Worm (Caenorhabditis elegans) whole organism, L1 larva: Measurements from ENCODE around the gene amt-4.

ENCODE experiments used
- C04F5.9 ChIP-seq: sonication (generic microtip); optimal IDR thresholded peaks from 2 replicates; lab custom pipeline; 2016; ENCODE audit warnings: missing genetic modification characterization, missing compliant biosample characterization
- C16A3.4 ChIP-seq: fragments of 150-350 bp; optimal IDR thresholded peaks from 2 replicates; lab custom pipeline; 2014; ENCODE audit warnings: missing biosample characterization, missing genetic modification characterization
- C34B4.2 ChIP-seq: sonication (generic microtip); optimal IDR thresholded peaks from 2 replicates; lab custom pipeline; 2017; ENCODE audit warnings: mild to moderate bottlenecking, missing genetic modification characterization, missing compliant biosample characterization
- Y116A8C.19 ChIP-seq: sonication (generic microtip); optimal IDR thresholded peaks from 2 replicates; lab custom pipeline; 2016; ENCODE audit warnings: missing compliant biosample characterization, missing genetic modification characterization, borderline replicate concordance
- alr-1 ChIP-seq: fragments of 200-800 bp; sonication (Bioruptor generic); optimal IDR thresholded peaks from 2 replicates; lab custom pipeline; 2018; ENCODE audit warnings: borderline replicate concordance, mild to moderate bottlenecking, missing genetic modification characterization, missing compliant biosample characterization
- blmp-1 ChIP-seq: fragments of 150-350 bp; optimal IDR thresholded peaks from 2 replicates; lab custom pipeline; 2014; ENCODE audit warnings: missing biosample characterization, missing genetic modification characterization
- ceh-63 ChIP-seq: fragments of 200-800 bp; sonication (Bioruptor generic); optimal IDR thresholded peaks from 2 replicates; lab custom pipeline; 2018; ENCODE audit warnings: mild to moderate bottlenecking, missing genetic modification characterization, missing compliant biosample characterization
- ceh-8 ChIP-seq: fragments of 200-800 bp; sonication (Bioruptor generic); optimal IDR thresholded peaks from 2 replicates; lab custom pipeline; 2018; ENCODE audit warnings: mild to moderate bottlenecking, missing genetic modification characterization, moderate library complexity, missing compliant biosample characterization
- ceh-88 ChIP-seq: fragments of 200-800 bp; sonication (Bioruptor generic); IDR thresholded peaks from 2 replicates; pipeline ENCODE4 v1.3.6; 2022; ENCODE audit warnings: missing genetic modification characterization, missing compliant biosample characterization
- dpl-1 ChIP-seq, 3 experiments: fragments of 150-350 bp in 2 of 3; sonication (generic microtip) in 1 of 3; optimal IDR thresholded peaks; 2 replicates each; lab custom pipeline; 2014 to 2017; ENCODE audit warnings: missing biosample characterization in 3 of 3, missing genetic modification characterization in 3 of 3, missing genetic modification reagents in 3 of 3
- efl-1 ChIP-seq, 4 experiments: fragments of 150-350 bp; optimal IDR thresholded peaks in 3 of 4; peaks in 1 of 4; 1 replicate in 1 of 4; 2 replicates in 3 of 4; lab custom pipeline; 2014; ENCODE audit warnings: missing biosample characterization in 2 of 4, missing genetic modification characterization in 2 of 4, missing genetic modification reagents in 2 of 4
- egl-27 ChIP-seq, 2 experiments: fragments of 150-350 bp in 1 of 2; sonication (generic microtip); optimal IDR thresholded peaks; 3 replicates each; lab custom pipeline; 2017 to 2018; ENCODE audit warnings: missing biosample characterization in 2 of 2, missing genetic modification characterization in 2 of 2, missing genetic modification reagents in 2 of 2
- elt-2 ChIP-seq: sonication (generic microtip); optimal IDR thresholded peaks from 2 replicates; lab custom pipeline; 2016; ENCODE audit warnings: missing genetic modification characterization, mild to moderate bottlenecking, inconsistent platforms, missing compliant biosample characterization, missing genetic modification reagents
- elt-3 ChIP-seq, 6 experiments: fragments of 150-350 bp in 1 of 6; sonication (generic microtip); optimal IDR thresholded peaks; 2 replicates each; lab custom pipeline; 2017 to 2018; ENCODE audit warnings: missing biosample characterization in 6 of 6, missing genetic modification characterization in 6 of 6, inconsistent platforms in 1 of 6
- fkh-10 ChIP-seq: sonication (generic microtip); optimal IDR thresholded peaks from 2 replicates; lab custom pipeline; 2017; ENCODE audit warnings: missing biosample characterization, missing genetic modification reagents, missing genetic modification characterization
- fkh-4 ChIP-seq: sonication (generic microtip); optimal IDR thresholded peaks from 2 replicates; lab custom pipeline; 2016; ENCODE audit warnings: missing compliant biosample characterization, missing genetic modification characterization, borderline replicate concordance
- fkh-8 ChIP-seq: sonication (generic microtip); optimal IDR thresholded peaks from 2 replicates; lab custom pipeline; 2016; ENCODE audit warnings: mild to moderate bottlenecking, missing genetic modification characterization, missing compliant biosample characterization
- fos-1 ChIP-seq: fragments of 150-350 bp; optimal IDR thresholded peaks from 2 replicates; lab custom pipeline; 2014; ENCODE audit warnings: missing biosample characterization, missing genetic modification characterization
- grh-1 ChIP-seq: fragments of 200-800 bp; sonication (Bioruptor generic); IDR thresholded peaks from 2 replicates; pipeline ENCODE4 v1.3.6; 2022; ENCODE audit warnings: missing genetic modification reagents, missing genetic modification characterization, missing compliant biosample characterization
- hlh-4 ChIP-seq: sonication (generic microtip); optimal IDR thresholded peaks from 2 replicates; lab custom pipeline; 2016; ENCODE audit warnings: mild to moderate bottlenecking, missing genetic modification characterization, missing compliant biosample characterization
- jun-1 ChIP-seq: fragments of 150-350 bp; optimal IDR thresholded peaks from 2 replicates; lab custom pipeline; 2014; ENCODE audit warnings: missing biosample characterization, missing genetic modification reagents, missing genetic modification characterization
- lin-14 ChIP-seq: fragments of 200-800 bp; sonication (Bioruptor generic); optimal IDR thresholded peaks from 2 replicates; lab custom pipeline; 2018; ENCODE audit warnings: mild to moderate bottlenecking, missing genetic modification characterization, moderate library complexity, missing compliant biosample characterization
- lin-35 ChIP-seq, 2 experiments: fragments of 150-350 bp; optimal IDR thresholded peaks; 2 replicates each; lab custom pipeline; 2014; ENCODE audit warnings: missing biosample characterization in 2 of 2, missing genetic modification characterization in 2 of 2, missing genetic modification reagents in 2 of 2
- lsy-2 ChIP-seq, 2 experiments: fragments of 150-350 bp; optimal IDR thresholded peaks; 2 replicates each; lab custom pipeline; 2014; ENCODE audit warnings: missing biosample characterization in 2 of 2, missing genetic modification characterization in 2 of 2
- mdl-1 ChIP-seq, 2 experiments: fragments of 150-350 bp; optimal IDR thresholded peaks; 2 replicates each; lab custom pipeline; 2014 to 2017; ENCODE audit warnings: missing biosample characterization in 2 of 2, missing genetic modification characterization in 2 of 2, inconsistent platforms in 1 of 2
- mep-1 ChIP-seq: fragments of 150-350 bp; optimal IDR thresholded peaks from 2 replicates; lab custom pipeline; 2014; ENCODE audit warnings: missing biosample characterization, missing genetic modification characterization
- nhr-20 ChIP-seq: sonication (generic microtip); optimal IDR thresholded peaks from 2 replicates; lab custom pipeline; 2016; ENCODE audit warnings: mild to moderate bottlenecking, missing genetic modification characterization, missing compliant biosample characterization
- nhr-237 ChIP-seq: fragments of 150-350 bp; optimal IDR thresholded peaks from 2 replicates; lab custom pipeline; 2014; ENCODE audit warnings: missing biosample characterization, missing genetic modification characterization
- nhr-28 ChIP-seq: fragments of 150-350 bp; optimal IDR thresholded peaks from 2 replicates; lab custom pipeline; 2014; ENCODE audit warnings: missing biosample characterization, missing genetic modification characterization
- nhr-71 ChIP-seq: sonication (generic microtip); optimal IDR thresholded peaks from 2 replicates; lab custom pipeline; 2016; ENCODE audit warnings: mild to moderate bottlenecking, missing genetic modification characterization, moderate library complexity, missing compliant biosample characterization
- nhr-76 ChIP-seq: sonication (generic microtip); optimal IDR thresholded peaks from 2 replicates; lab custom pipeline; 2017; ENCODE audit warnings: missing biosample characterization, missing genetic modification characterization
- nhr-85 ChIP-seq: sonication (generic microtip); peaks from one replicate; lab custom pipeline; 2016; ENCODE audit warnings: missing genetic modification characterization, inconsistent platforms, missing compliant biosample characterization
- nhr-90 ChIP-seq: sonication (generic microtip); optimal IDR thresholded peaks from 2 replicates; lab custom pipeline; 2016; ENCODE audit warnings: mild to moderate bottlenecking, missing genetic modification characterization, missing compliant biosample characterization; ENCODE audit not compliant: poor library complexity
- pax-3 ChIP-seq: fragments of 200-800 bp; sonication (Bioruptor generic); optimal IDR thresholded peaks from 2 replicates; lab custom pipeline; 2018; ENCODE audit warnings: mild to moderate bottlenecking, missing genetic modification characterization, moderate library complexity, missing compliant biosample characterization
- rnt-1 ChIP-seq: sonication (generic microtip); optimal IDR thresholded peaks from 2 replicates; lab custom pipeline; 2016; ENCODE audit warnings: mild to moderate bottlenecking, missing genetic modification characterization, moderate library complexity, missing compliant biosample characterization
- skn-1 ChIP-seq: fragments of 150-350 bp; optimal IDR thresholded peaks from 2 replicates; lab custom pipeline; 2014; ENCODE audit warnings: missing biosample characterization, missing genetic modification characterization
- snu-23 ChIP-seq: sonication (generic microtip); optimal IDR thresholded peaks from 2 replicates; lab custom pipeline; 2016; ENCODE audit warnings: missing genetic modification characterization, missing compliant biosample characterization
- sox-4 ChIP-seq: sonication (generic microtip); optimal IDR thresholded peaks from 2 replicates; lab custom pipeline; 2016; ENCODE audit warnings: missing genetic modification characterization, missing compliant biosample characterization
- swsn-7 ChIP-seq: sonication (generic microtip); optimal IDR thresholded peaks from 2 replicates; lab custom pipeline; 2016; ENCODE audit warnings: missing genetic modification characterization, missing compliant biosample characterization
- tbx-2 ChIP-seq: sonication (generic microtip); optimal IDR thresholded peaks from 2 replicates; lab custom pipeline; 2016; ENCODE audit warnings: missing genetic modification characterization, missing compliant biosample characterization
- unc-130 ChIP-seq: fragments of 150-350 bp; optimal IDR thresholded peaks from 2 replicates; lab custom pipeline; 2017; ENCODE audit warnings: missing biosample characterization, missing genetic modification characterization, inconsistent platforms
- vab-15 ChIP-seq: sonication (generic microtip); optimal IDR thresholded peaks from 2 replicates; lab custom pipeline; 2017; ENCODE audit warnings: missing genotype, mild to moderate bottlenecking, missing genetic modification characterization, missing compliant biosample characterization
- xbp-1 ChIP-seq: sonication (generic microtip); optimal IDR thresholded peaks from 2 replicates; lab custom pipeline; 2016; ENCODE audit warnings: missing genetic modification characterization, missing compliant biosample characterization
- zip-4 ChIP-seq: fragments of 200-800 bp; sonication (Bioruptor generic); optimal IDR thresholded peaks from 2 replicates; lab custom pipeline; 2018; ENCODE audit warnings: mild to moderate bottlenecking, missing genetic modification characterization, moderate library complexity, missing compliant biosample characterization
- ztf-11 ChIP-seq, 2 experiments: sonication (generic microtip); optimal IDR thresholded peaks; 2 replicates each; lab custom pipeline; 2016 to 2017; ENCODE audit warnings: missing genetic modification characterization in 2 of 2, missing biosample characterization in 1 of 2, missing compliant biosample characterization in 1 of 2

amt-4 gene

ce11 chrX:4549853-4550596 is 15.1 kb upstream of the amt-4 start, which contains the start of gene C07A12.18:
TSS of gene C07A12.18 (minus strand) at chrX:4549903.
- TF ChIP-seq elt-2 (no peak), ceh-8 (GFP tag; lab: Kevin White, UChicago) (no peak), nhr-71 (tag; lab: Kevin White, UChicago) (peak; percentile 23), zip-4 (GFP tag; lab: Kevin White, UChicago) (no peak), unc-130 (tag; lab: Kevin White, UChicago) (no peak), nhr-20 (tag; lab: Kevin White, UChicago) (peak; percentile 27), nhr-90 (tag; lab: Kevin White, UChicago) (no peak), jun-1 (tag; lab: Kevin White, UChicago) (no peak), blmp-1 (tag; lab: Kevin White, UChicago) (peak; percentile 41), grh-1 (GFP tag; lab: Robert Waterston, UW) (peak; percentile 67), nhr-85 (tag; lab: Kevin White, UChicago) (peak; percentile 85), egl-27 (tag; optimal IDR thresholded peaks at IDR 0.05; lab: Kevin White, UChicago) (no peak), Y116A8C.19 (tag; lab: Kevin White, UChicago) (no peak), tbx-2 (tag; lab: Kevin White, UChicago) (no peak), lin-14 (GFP tag; lab: Kevin White, UChicago) (peak; percentile 68), xbp-1 (peak; percentile 15), pax-3 (tag; lab: Kevin White, UChicago) (no peak), fkh-10 (GFP tag; lab: Kevin White, UChicago) (no peak), fkh-8 (no peak), skn-1 (tag; lab: Kevin White, UChicago) (peak; percentile 7), mdl-1 (tag; optimal IDR thresholded peaks at IDR 0.05; lab: Kevin White, UChicago) (peak in 1 of 2 experiments; percentile 26), efl-1 (optimal IDR thresholded peaks at IDR 0.05; lab: Kevin White, UChicago) (no peak), efl-1 (GFP tag; optimal IDR thresholded peaks at IDR 0.05 in 1 of 2; lab: Kevin White, UChicago) (peak in 1 of 2 experiments; percentile 88), snu-23 (GFP tag; lab: Kevin White, UChicago) (peak; percentile 17), ztf-11 (tag; optimal IDR thresholded peaks at IDR 0.05; lab: Kevin White, UChicago) (no peak), nhr-237 (tag; lab: Kevin White, UChicago) (no peak), elt-3 (tag; optimal IDR thresholded peaks at IDR 0.05; lab: Kevin White, UChicago) (peak in 1 of 6 experiments; percentile 28), sox-4 (tag; lab: Kevin White, UChicago) (no peak), swsn-7 (tag; lab: Kevin White, UChicago) (no peak), C34B4.2 (tag; lab: Kevin White, UChicago) (no peak), lin-35 (GFP tag; optimal IDR thresholded peaks at IDR 0.05; lab: Kevin White, UChicago) (peak in 1 of 2 experiments; percentile 23), fos-1 (tag; lab: Kevin White, UChicago) (no peak), nhr-28 (no peak), nhr-76 (tag; lab: Kevin White, UChicago) (no peak), hlh-4 (tag; lab: Kevin White, UChicago) (no peak), fkh-4 (tag; lab: Kevin White, UChicago) (no peak), alr-1 (tag; lab: Kevin White, UChicago) (no peak), mep-1 (tag; lab: Kevin White, UChicago) (peak; percentile 21), ceh-88 (GFP tag; lab: Robert Waterston, UW) (no peak)
- TF ChIP-seq, all 84 proteins: peak for 14

ce11 chrX:4550987-4551386 is 14.1 kb upstream of the amt-4 start:
- TF ChIP-seq snu-23 (GFP tag; lab: Kevin White, UChicago) (peak; percentile 31), ceh-63 (no peak), elt-3 (tag; optimal IDR thresholded peaks at IDR 0.05; lab: Kevin White, UChicago) (peak; percentile 6 to 74 (median 33)), blmp-1 (tag; lab: Kevin White, UChicago) (peak; percentile 94), tbx-2 (tag; lab: Kevin White, UChicago) (no peak), egl-27 (tag; optimal IDR thresholded peaks at IDR 0.05; lab: Kevin White, UChicago) (peak; percentile 10 to 41), C04F5.9 (tag; lab: Kevin White, UChicago) (no peak), lsy-2 (tag; optimal IDR thresholded peaks at IDR 0.05; lab: Kevin White, UChicago) (peak in 1 of 2 experiments; percentile 30), lin-35 (GFP tag; optimal IDR thresholded peaks at IDR 0.05; lab: Kevin White, UChicago) (peak; percentile 3 to 52), zip-4 (GFP tag; lab: Kevin White, UChicago) (no peak), mdl-1 (tag; optimal IDR thresholded peaks at IDR 0.05; lab: Kevin White, UChicago) (peak in 1 of 2 experiments; percentile 54), C16A3.4 (tag; lab: Kevin White, UChicago) (peak; percentile 26), nhr-76 (tag; lab: Kevin White, UChicago) (no peak), nhr-71 (tag; lab: Kevin White, UChicago) (peak; percentile 56), nhr-90 (tag; lab: Kevin White, UChicago) (peak; percentile 44), vab-15 (tag; lab: Kevin White, UChicago) (peak; percentile 28), nhr-20 (tag; lab: Kevin White, UChicago) (peak; percentile 52), dpl-1 (GFP tag; optimal IDR thresholded peaks at IDR 0.05; lab: Kevin White, UChicago) (peak in 1 of 3 experiments; percentile 3), nhr-85 (tag; lab: Kevin White, UChicago) (peak; percentile 95), unc-130 (tag; lab: Kevin White, UChicago) (peak; percentile 65), grh-1 (GFP tag; lab: Robert Waterston, UW) (peak; percentile 54; the same call in 1 of the 2 replicates), lin-14 (GFP tag; lab: Kevin White, UChicago) (peak; percentile 77), rnt-1 (peak; percentile 36)
